Fruit fly (Drosophila melanogaster) S2 (cell line): ENCODE measurements around the gene CG7227.

Experiments used
- CG8478 ChIP-seq: fragments of >200 bp; optimal IDR thresholded peaks from 2 replicates; lab custom pipeline; 2018
- CTCF ChIP-seq, 2 experiments: fragments of >200 bp; optimal IDR thresholded peaks; 2 replicates each; lab custom pipeline; 2018

The CG7227 gene

dm6 chr2L:7949788-7950187 is 48.2 kb downstream of the CG7227 start:
- TF ChIP-seq CTCF (optimal IDR thresholded peaks at IDR 0.05; lab: Kevin White, UChicago) (no peak), CG8478 (no peak)

dm6 chr2L:7949016-7949415 is 48.9 kb downstream of the CG7227 start:
- TF ChIP-seq CTCF (optimal IDR thresholded peaks at IDR 0.05; lab: Kevin White, UChicago) (no peak), CG8478 (no peak)

- no peak for TF ChIP-seq CG8478
- TF ChIP-seq CTCF (optimal IDR thresholded peaks at IDR 0.05; lab: Kevin White, UChicago): no peak
Measured at dm6 chr2L:7945037-7945436, 52.9 kb downstream of the CG7227 start.
